Worm (Caenorhabditis elegans) whole organism, L3 larva: ENCODE results near the gene C47D12.2.

ENCODE experiments used
- R02D3.7 ChIP-seq: fragments of 150-350 bp; optimal IDR thresholded peaks from 2 replicates; lab custom pipeline; 2014; ENCODE audit warnings: missing biosample characterization, missing genetic modification characterization
- ZK546.5 ChIP-seq: sonication (generic microtip); optimal IDR thresholded peaks from 2 replicates; lab custom pipeline; 2017; ENCODE audit warnings: missing biosample characterization, missing genetic modification characterization

ce11 chrII:11646874-11647273 lies 29.2 kb upstream of the C47D12.2 start:
- TF ChIP-seq ZK546.5 (no peak), R02D3.7 (tag; lab: Kevin White, UChicago) (no peak)
